Worm (Caenorhabditis elegans): ENCODE data around the gene gon-14.

gon-14 gene

ce11 chrV:6632925-6633324 is 22.0 kb upstream of the gon-14 start, which contains the start of gene scd-2:
Gene scd-2 (plus strand): TSS chrV:6633225.
- no peak for TF ChIP-seq med-1 (GFP tag; optimal IDR thresholded peaks at IDR 0.05; ENCODE audit: insufficient read depth)
- TF ChIP-seq ztf-29 (GFP tag; IDR thresholded peaks at IDR 0.05), result no peak

- no peak for TF ChIP-seq ref-1 (GFP tag; conservative IDR thresholded peaks at IDR 0.05)
- TF ChIP-seq ztf-29 (GFP tag; IDR thresholded peaks at IDR 0.05), result no peak
- TF ChIP-seq tab-1 (GFP tag; IDR thresholded peaks at IDR 0.05), result no peak
- no peak for TF ChIP-seq cog-1 (tag; optimal IDR thresholded peaks at IDR 0.05)
- no peak for TF ChIP-seq T22C8.4 (GFP tag; IDR thresholded peaks at IDR 0.05)
- no peak for TF ChIP-seq ztf-23 (GFP tag; IDR thresholded peaks at IDR 0.05)
- no peak for TF ChIP-seq klf-2 (GFP tag; conservative IDR thresholded peaks at IDR 0.05)
- no peak for TF ChIP-seq flt-1 (GFP tag; IDR thresholded peaks at IDR 0.05)
- no peak for TF ChIP-seq med-1 (GFP tag; optimal IDR thresholded peaks at IDR 0.05; ENCODE audit: insufficient read depth)
These were observed 20.9 kb upstream of the gon-14 start for ce11 chrV:6631866-6632265.

ce11 chrV:6630769-6631168 is 19.8 kb upstream of the gon-14 start:
- TF ChIP-seq med-1 (GFP tag; optimal IDR thresholded peaks at IDR 0.05; ENCODE audit: insufficient read depth), result no peak
- no peak for TF ChIP-seq cog-1 (tag; optimal IDR thresholded peaks at IDR 0.05)
- TF ChIP-seq T22C8.4 (GFP tag; IDR thresholded peaks at IDR 0.05), result no peak
- no peak for TF ChIP-seq ztf-29 (GFP tag; IDR thresholded peaks at IDR 0.05)
- no peak for TF ChIP-seq tab-1 (GFP tag; IDR thresholded peaks at IDR 0.05)

- TF ChIP-seq flt-1 (GFP tag; IDR thresholded peaks at IDR 0.05) (no peak), ztf-29 (GFP tag; IDR thresholded peaks at IDR 0.05) (no peak), tab-1 (GFP tag; IDR thresholded peaks at IDR 0.05) (no peak), klf-2 (GFP tag; conservative IDR thresholded peaks at IDR 0.05) (no peak), T22C8.4 (GFP tag; IDR thresholded peaks at IDR 0.05) (no peak), ref-1 (GFP tag; conservative IDR thresholded peaks at IDR 0.05) (no peak), cog-1 (tag; optimal IDR thresholded peaks at IDR 0.05) (no peak), med-1 (GFP tag; optimal IDR thresholded peaks at IDR 0.05; ENCODE audit: insufficient read depth) (no peak), ztf-23 (GFP tag; IDR thresholded peaks at IDR 0.05) (no peak)
These were observed 15.3 kb upstream of the gon-14 start, which contains the start of gene ppt-1 for ce11 chrV:6626244-6626643. Gene ppt-1 (minus strand): TSS chrV:6626344.

ce11 chrV:6621894-6622293 is 10.9 kb upstream of the gon-14 start, which contains the start of gene nhr-37:
Gene nhr-37 (plus strand): TSS chrV:6622194.
- TF ChIP-seq klf-2 (GFP tag; conservative IDR thresholded peaks at IDR 0.05) (no peak), ztf-23 (GFP tag; IDR thresholded peaks at IDR 0.05) (no peak), flt-1 (GFP tag; IDR thresholded peaks at IDR 0.05) (no peak), T22C8.4 (GFP tag; IDR thresholded peaks at IDR 0.05) (no peak)

DNA sequence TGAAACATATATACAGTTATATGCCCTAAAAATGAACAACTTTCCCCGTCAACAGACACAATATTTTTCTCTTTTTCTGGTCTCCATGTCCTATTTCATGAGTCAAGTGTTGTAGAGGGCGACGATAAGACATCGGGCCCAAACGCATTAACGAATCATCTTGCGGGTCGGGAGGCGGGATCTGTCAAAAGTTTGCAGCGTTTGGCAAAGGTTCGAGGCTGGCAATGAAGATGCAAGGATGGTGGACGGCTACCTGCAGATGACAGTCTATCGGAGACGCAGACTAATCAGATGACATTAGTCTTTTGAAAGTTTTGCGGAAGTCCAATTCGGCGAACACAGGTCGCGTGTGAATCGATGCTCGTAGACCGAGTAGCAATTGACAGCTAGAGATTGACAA is 9.9 kb upstream of the gon-14 start:
- TF ChIP-seq ref-1 (GFP tag; conservative IDR thresholded peaks at IDR 0.05), result no peak
- no peak for TF ChIP-seq T22C8.4 (GFP tag; IDR thresholded peaks at IDR 0.05)
- TF ChIP-seq klf-2 (GFP tag; conservative IDR thresholded peaks at IDR 0.05), result no peak
- TF ChIP-seq med-1 (GFP tag; optimal IDR thresholded peaks at IDR 0.05; ENCODE audit: insufficient read depth), result no peak
- no peak for TF ChIP-seq flt-1 (GFP tag; IDR thresholded peaks at IDR 0.05)
- no peak for TF ChIP-seq cog-1 (tag; optimal IDR thresholded peaks at IDR 0.05)
- no peak for TF ChIP-seq ztf-29 (GFP tag; IDR thresholded peaks at IDR 0.05)
- no peak for TF ChIP-seq tab-1 (GFP tag; IDR thresholded peaks at IDR 0.05)
- no peak for TF ChIP-seq ztf-23 (GFP tag; IDR thresholded peaks at IDR 0.05)

ce11 chrV:6616294-6616693 is 5.3 kb upstream of the gon-14 start:
- TF ChIP-seq med-1 (GFP tag; optimal IDR thresholded peaks at IDR 0.05; ENCODE audit: insufficient read depth) (no peak), ztf-29 (GFP tag; IDR thresholded peaks at IDR 0.05) (no peak), T22C8.4 (GFP tag; IDR thresholded peaks at IDR 0.05) (no peak), ztf-23 (GFP tag; IDR thresholded peaks at IDR 0.05) (no peak), cog-1 (tag; optimal IDR thresholded peaks at IDR 0.05) (no peak)

DNA sequence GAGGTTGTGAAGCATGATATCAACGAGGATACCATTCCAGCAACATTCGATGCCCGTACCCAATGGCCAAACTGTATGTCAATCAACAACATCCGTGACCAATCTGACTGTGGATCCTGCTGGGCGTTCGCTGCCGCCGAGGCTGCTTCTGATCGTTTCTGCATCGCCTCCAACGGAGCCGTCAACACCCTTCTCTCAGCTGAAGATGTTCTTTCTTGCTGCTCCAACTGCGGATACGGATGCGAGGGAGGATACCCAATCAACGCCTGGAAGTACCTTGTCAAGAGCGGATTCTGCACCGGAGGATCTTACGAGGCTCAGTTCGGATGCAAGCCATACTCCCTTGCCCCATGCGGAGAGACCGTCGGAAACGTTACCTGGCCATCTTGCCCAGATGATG is 4.0 kb upstream of the gon-14 start:
- TF ChIP-seq cog-1 (tag; optimal IDR thresholded peaks at IDR 0.05) (no peak), med-1 (GFP tag; optimal IDR thresholded peaks at IDR 0.05; ENCODE audit: insufficient read depth) (no peak), klf-2 (GFP tag; conservative IDR thresholded peaks at IDR 0.05) (no peak), tab-1 (GFP tag; IDR thresholded peaks at IDR 0.05) (no peak), T22C8.4 (GFP tag; IDR thresholded peaks at IDR 0.05) (no peak)

- TF ChIP-seq med-1 (GFP tag; optimal IDR thresholded peaks at IDR 0.05; ENCODE audit: insufficient read depth), result no peak
- no peak for TF ChIP-seq cog-1 (tag; optimal IDR thresholded peaks at IDR 0.05)
- no peak for TF ChIP-seq ztf-23 (GFP tag; IDR thresholded peaks at IDR 0.05)
- no peak for TF ChIP-seq T22C8.4 (GFP tag; IDR thresholded peaks at IDR 0.05)
- no peak for TF ChIP-seq ztf-29 (GFP tag; IDR thresholded peaks at IDR 0.05)
- no peak for TF ChIP-seq tab-1 (GFP tag; IDR thresholded peaks at IDR 0.05)
- TF ChIP-seq flt-1 (GFP tag; IDR thresholded peaks at IDR 0.05), result no peak
These were observed 3.3 kb upstream of the gon-14 start, which contains the start of gene cpr-4 for ce11 chrV:6614152-6614734. Gene cpr-4 (plus strand): TSS chrV:6614674.

ce11 chrV:6611504-6611903 is 546 bp upstream of the gon-14 start:
- no peak for TF ChIP-seq med-1 (GFP tag; optimal IDR thresholded peaks at IDR 0.05; ENCODE audit: insufficient read depth)
- no peak for TF ChIP-seq T22C8.4 (GFP tag; IDR thresholded peaks at IDR 0.05)
- no peak for TF ChIP-seq flt-1 (GFP tag; IDR thresholded peaks at IDR 0.05)
- no peak for TF ChIP-seq klf-2 (GFP tag; conservative IDR thresholded peaks at IDR 0.05)

DNA sequence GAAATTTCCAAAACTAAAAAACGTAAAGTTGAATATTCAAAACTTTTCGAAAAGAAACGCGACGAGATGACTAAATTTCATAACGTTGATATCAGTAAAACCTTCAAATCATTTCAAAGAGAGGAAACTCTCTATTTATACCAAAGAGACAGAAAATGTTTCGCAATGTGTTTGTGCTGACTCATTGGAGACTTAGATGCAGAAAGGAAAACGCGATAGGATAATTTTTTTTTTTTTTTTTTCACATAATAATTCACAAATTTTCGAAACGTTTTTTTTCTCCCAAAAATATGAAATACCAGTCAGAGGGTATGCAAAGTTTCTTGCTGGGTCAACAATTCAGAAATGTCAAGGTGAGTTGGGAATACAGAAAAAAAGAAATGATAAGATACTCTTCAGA is 4.8 kb downstream of the gon-14 start:
- no peak for TF ChIP-seq ztf-23 (GFP tag; IDR thresholded peaks at IDR 0.05)
- TF ChIP-seq T22C8.4 (GFP tag; IDR thresholded peaks at IDR 0.05), result no peak
- TF ChIP-seq cog-1 (tag; optimal IDR thresholded peaks at IDR 0.05), result no peak
- TF ChIP-seq tab-1 (GFP tag; IDR thresholded peaks at IDR 0.05), result no peak
- no peak for TF ChIP-seq flt-1 (GFP tag; IDR thresholded peaks at IDR 0.05)
- TF ChIP-seq klf-2 (GFP tag; conservative IDR thresholded peaks at IDR 0.05), result no peak
- no peak for TF ChIP-seq ztf-29 (GFP tag; IDR thresholded peaks at IDR 0.05)
- TF ChIP-seq ref-1 (GFP tag; conservative IDR thresholded peaks at IDR 0.05), result no peak

Data from whole organism, midembryonic.